Worm (Caenorhabditis elegans): ENCODE measurements around the gene F33H12.7.

DNA sequence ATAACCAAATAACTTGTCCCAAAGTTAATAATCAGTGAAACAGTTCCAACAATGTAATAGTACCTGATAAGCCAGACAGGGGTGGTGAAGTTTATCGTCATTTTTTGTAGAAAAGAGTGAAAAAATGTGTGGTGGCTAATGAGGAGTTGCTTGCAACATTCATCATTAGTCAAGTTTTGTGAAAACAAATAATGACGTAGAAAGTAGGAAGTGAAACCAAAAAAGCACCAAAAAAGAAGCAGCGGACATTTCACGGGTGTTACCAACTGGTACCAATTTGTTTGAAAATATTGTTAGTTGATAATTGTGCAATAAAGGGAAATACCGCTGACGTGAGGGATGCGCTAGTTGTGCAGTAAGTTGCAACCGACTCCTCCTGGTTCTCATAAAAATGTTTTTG lies 1.2 kb downstream of the F33H12.7 start, which contains the start of gene sri-36:
- TF ChIP-seq fkh-10 (GFP tag; optimal IDR thresholded peaks at IDR 0.05) (no peak), ceh-24 (tag; optimal IDR thresholded peaks at IDR 0.05) (no peak), syd-9 (tag; optimal IDR thresholded peaks at IDR 0.05) (no peak), ceh-2 (tag; optimal IDR thresholded peaks at IDR 0.05) (no peak), fkh-6 (tag; optimal IDR thresholded peaks at IDR 0.05) (no peak), ceh-30 (tag; optimal IDR thresholded peaks at IDR 0.05) (no peak)
